Worm (Caenorhabditis elegans): Measurements from ENCODE around the gene F31F4.1.

F31F4.1 gene

ce11 chrV:636281-636680 is 47.6 kb upstream of the F31F4.1 start, which contains the start of gene pals-31:
TSS of gene pals-31 (plus strand) at chrV:636581.
- TF ChIP-seq daf-8 (GFP tag; IDR thresholded peaks at IDR 0.05): no peak
- no peak for TF ChIP-seq nhr-28 (tag; optimal IDR thresholded peaks at IDR 0.05)
- TF ChIP-seq ceh-20 (GFP tag; IDR thresholded peaks at IDR 0.05): no peak
- TF ChIP-seq hif-1 (tag; optimal IDR thresholded peaks at IDR 0.05): no peak
- no peak for TF ChIP-seq unc-130 (GFP tag; optimal IDR thresholded peaks at IDR 0.05)
- no peak for TF ChIP-seq mdt-29 (GFP tag; IDR thresholded peaks at IDR 0.05)
- TF ChIP-seq skn-1 (tag; optimal IDR thresholded peaks at IDR 0.05): no peak
- no peak for TF ChIP-seq saeg-2 (GFP tag; IDR thresholded peaks at IDR 0.05)
- TF ChIP-seq dmd-6 (GFP tag; IDR thresholded peaks at IDR 0.05): no peak

ce11 chrV:638328-638727 is 45.5 kb upstream of the F31F4.1 start, which contains the start of gene srj-37:
TSS of gene srj-37 (plus strand) at chrV:638628.
- TF ChIP-seq zip-11 (GFP tag; IDR thresholded peaks at IDR 0.05) (no peak), dmd-9 (GFP tag; IDR thresholded peaks at IDR 0.05) (no peak), Y105C5A.15 (GFP tag; IDR thresholded peaks at IDR 0.05) (no peak), nhr-6 (tag; optimal IDR thresholded peaks at IDR 0.05) (no peak), ceh-28 (tag; optimal IDR thresholded peaks at IDR 0.05) (no peak), aly-2 (tag; optimal IDR thresholded peaks at IDR 0.05) (no peak), dmd-8 (GFP tag; IDR thresholded peaks at IDR 0.05) (no peak), ctbp-1 (GFP tag; IDR thresholded peaks at IDR 0.05) (no peak), daf-19 (GFP tag; conservative IDR thresholded peaks at IDR 0.05) (no peak)

- peak; percentile 58 for TF ChIP-seq hlh-30 (tag; optimal IDR thresholded peaks at IDR 0.05; ENCODE audit: insufficient read depth)
- no peak for TF ChIP-seq zfp-2 (tag; optimal IDR thresholded peaks at IDR 0.05)
- TF ChIP-seq lim-7 (GFP tag; IDR thresholded peaks at IDR 0.05): 0 out of 2 replicates have a peak, but pooled peaks have one; percentile 3
- 0 out of 2 replicates have a peak, but pooled peaks have one; percentile 39 for TF ChIP-seq hmg-1.1 (GFP tag; IDR thresholded peaks at IDR 0.05)
- no peak for TF ChIP-seq lin-15B (tag; optimal IDR thresholded peaks at IDR 0.05)
Observed at ce11 chrV:642750-643149, 41.1 kb upstream of the F31F4.1 start, which contains the start of gene nhr-190. TSS of gene nhr-190 (minus strand) at chrV:642924.

- no peak for TF ChIP-seq dmd-9 (GFP tag; IDR thresholded peaks at IDR 0.05)
- TF ChIP-seq fkh-10 (GFP tag; optimal IDR thresholded peaks at IDR 0.05): no peak
- no peak for TF ChIP-seq dpl-1 (GFP tag; optimal IDR thresholded peaks at IDR 0.05)
- TF ChIP-seq hlh-11 (tag; optimal IDR thresholded peaks at IDR 0.05): no peak
- TF ChIP-seq mdt-29 (GFP tag; IDR thresholded peaks at IDR 0.05): no peak
- TF ChIP-seq unc-62 (GFP tag; optimal IDR thresholded peaks at IDR 0.05 in 1 of 2): no peak
- TF ChIP-seq unc-62 (tag; optimal IDR thresholded peaks at IDR 0.05): no peak
- no peak for TF ChIP-seq duxl-1 (tag; optimal IDR thresholded peaks at IDR 0.05; ENCODE audit: poor library complexity)
- no peak for TF ChIP-seq nhr-41 (GFP tag; IDR thresholded peaks at IDR 0.05)
- TF ChIP-seq daf-12 (tag; optimal IDR thresholded peaks at IDR 0.05): no peak
- TF ChIP-seq tag-97 (GFP tag; IDR thresholded peaks at IDR 0.05): no peak
- no peak for TF ChIP-seq snpc-4 (tag; optimal IDR thresholded peaks at IDR 0.05)
Observed at ce11 chrV:646129-646528, 37.7 kb upstream of the F31F4.1 start, which contains the start of gene F48G7.12. TSS of gene F48G7.12 (minus strand) at chrV:646229.

ce11 chrV:646888-647287 is 37.0 kb upstream of the F31F4.1 start, which contains the start of gene ugt-42:
TSS of gene ugt-42 (plus strand) at chrV:647188.
- no peak for TF ChIP-seq lin-38 (GFP tag; IDR thresholded peaks at IDR 0.05)
- TF ChIP-seq skn-1 (tag; optimal IDR thresholded peaks at IDR 0.05): no peak
- TF ChIP-seq zag-1 (tag; optimal IDR thresholded peaks at IDR 0.05): no peak
- TF ChIP-seq nhr-11 (tag; optimal IDR thresholded peaks at IDR 0.05): no peak
- no peak for TF ChIP-seq tag-97 (GFP tag; IDR thresholded peaks at IDR 0.05)
- TF ChIP-seq F44E2.7 (GFP tag; IDR thresholded peaks at IDR 0.05): no peak
- no peak for TF ChIP-seq lsy-2 (tag; optimal IDR thresholded peaks at IDR 0.05)
- TF ChIP-seq spr-3 (GFP tag; optimal IDR thresholded peaks at IDR 0.05): no peak
- no peak for TF ChIP-seq zfp-2 (tag; optimal IDR thresholded peaks at IDR 0.05)
- no peak for TF ChIP-seq tra-1 (GFP tag; IDR thresholded peaks at IDR 0.05)
- TF ChIP-seq fos-1 (tag; optimal IDR thresholded peaks at IDR 0.05): no peak
- TF ChIP-seq nhr-41 (GFP tag; IDR thresholded peaks at IDR 0.05): no peak
